Fruit fly (Drosophila melanogaster) Kc167 (cell line): ENCODE results near the gene CG10943.

Experiments
- Myc ChIP-seq: fragments of >200 bp; optimal IDR thresholded peaks from 2 replicates; lab custom pipeline; 2017; ENCODE audit warnings: missing external identifiers
- Sin3A ChIP-seq: fragments of >200 bp; optimal IDR thresholded peaks from 2 replicates; lab custom pipeline; 2018; ENCODE audit warnings: missing external identifiers
- h ChIP-seq: fragments of >200 bp; optimal IDR thresholded peaks from 3 replicates; lab custom pipeline; 2018; ENCODE audit warnings: missing external identifiers
- insv ChIP-seq: fragments of >200 bp; optimal IDR thresholded peaks from 3 replicates; lab custom pipeline; 2018; ENCODE audit warnings: missing external identifiers
- psq ChIP-seq: fragments of >200 bp; optimal IDR thresholded peaks from 2 replicates; lab custom pipeline; 2017; ENCODE audit warnings: missing external identifiers
- ttk ChIP-seq: sonication (Bioruptor generic); optimal IDR thresholded peaks from 2 replicates; lab custom pipeline; 2017; ENCODE audit warnings: missing external identifiers

DNA sequence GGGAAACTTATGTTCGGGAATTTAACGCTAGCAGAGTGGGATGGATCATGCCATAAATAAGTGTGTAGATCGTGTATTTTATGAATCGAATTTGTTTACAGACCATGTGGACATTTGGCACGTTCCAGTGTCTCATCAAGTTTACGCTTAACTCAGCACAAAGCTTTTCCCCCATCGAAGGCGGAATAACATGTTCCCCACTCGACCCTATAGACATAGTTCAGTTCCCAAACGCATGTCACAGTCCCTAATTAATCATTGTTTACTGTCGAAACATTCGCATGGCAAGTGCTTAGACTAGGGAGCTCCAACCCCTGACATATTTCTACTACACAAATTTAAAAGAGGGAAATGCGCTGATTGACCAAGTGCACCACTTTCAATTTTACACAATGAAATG is 21.3 kb downstream of the CG10943 start:
- no peak for TF ChIP-seq psq (lab: Kevin White, UChicago)
- no peak for TF ChIP-seq Sin3A (lab: Kevin White, UChicago)
- TF ChIP-seq h = no peak
- no peak for TF ChIP-seq ttk (lab: Kevin White, UChicago)
- TF ChIP-seq insv (lab: Kevin White, UChicago) = no peak
- TF ChIP-seq Myc (lab: Kevin White, UChicago) = no peak
